Worm (Caenorhabditis elegans) whole organism, late embryonic: ENCODE data around the gene C04F5.8.

Source experiments
- T23F11.4 ChIP-seq: fragments of 200-800 bp; sonication (Bioruptor generic); optimal IDR thresholded peaks from 2 replicates; lab custom pipeline; 2018; ENCODE audit warnings: mild to moderate bottlenecking, missing genetic modification characterization, missing compliant biosample characterization
- che-1 ChIP-seq: sonication (generic microtip); optimal IDR thresholded peaks from 2 replicates; lab custom pipeline; 2016; ENCODE audit warnings: mild to moderate bottlenecking, missing genetic modification characterization, missing compliant biosample characterization
- fkh-10 ChIP-seq: fragments of 150-350 bp; optimal IDR thresholded peaks from 2 replicates; lab custom pipeline; 2014; ENCODE audit warnings: missing biosample characterization, missing genetic modification reagents, missing genetic modification characterization

- no peak for TF ChIP-seq T23F11.4 (GFP tag; lab: Kevin White, UChicago)
- TF ChIP-seq fkh-10 (GFP tag; lab: Kevin White, UChicago) = no peak
- no peak for TF ChIP-seq che-1 (tag; lab: Kevin White, UChicago)
These were observed 48.7 kb downstream of the C04F5.8 start, which contains the start of gene mlk-1 for ce11 chrV:5064761-5065421.
